Worm (Caenorhabditis elegans) whole organism, L3 larva: ENCODE data around the gene R09H10.1.

Experiments used
- ZK546.5 ChIP-seq: sonication (generic microtip); optimal IDR thresholded peaks from 2 replicates; lab custom pipeline; 2017; ENCODE audit warnings: missing biosample characterization, missing genetic modification characterization
- aly-2 ChIP-seq: fragments of 150-350 bp; optimal IDR thresholded peaks from 2 replicates; lab custom pipeline; 2014; ENCODE audit warnings: missing biosample characterization, missing genetic modification characterization
- ceh-16 ChIP-seq: sonication (generic microtip); optimal IDR thresholded peaks from 2 replicates; lab custom pipeline; 2017; ENCODE audit warnings: missing biosample characterization, missing genetic modification characterization
- ceh-28 ChIP-seq: fragments of 150-350 bp; optimal IDR thresholded peaks from 2 replicates; lab custom pipeline; 2014; ENCODE audit warnings: missing biosample characterization, missing genetic modification reagents, missing genetic modification characterization
- ceh-82 ChIP-seq: fragments of 150-350 bp; optimal IDR thresholded peaks from 2 replicates; lab custom pipeline; 2014; ENCODE audit warnings: missing biosample characterization, missing genetic modification characterization
- ceh-9 ChIP-seq: sonication (generic microtip); optimal IDR thresholded peaks from 2 replicates; lab custom pipeline; 2018; ENCODE audit warnings: missing biosample characterization, missing genetic modification characterization
- egl-27 ChIP-seq: sonication (generic microtip); optimal IDR thresholded peaks from 4 replicates; lab custom pipeline; 2017; ENCODE audit warnings: missing biosample characterization, missing genetic modification reagents, missing genetic modification characterization
- egl-5 ChIP-seq: fragments of 150-350 bp; optimal IDR thresholded peaks from 2 replicates; lab custom pipeline; 2017; ENCODE audit warnings: missing biosample characterization, missing genetic modification reagents, missing genetic modification characterization, inconsistent platforms
- elt-1 ChIP-seq: fragments of 150-350 bp; optimal IDR thresholded peaks from 2 replicates; lab custom pipeline; 2014; ENCODE audit warnings: missing biosample characterization, missing genetic modification characterization
- elt-2 ChIP-seq: sonication (generic microtip); optimal IDR thresholded peaks from 2 replicates; lab custom pipeline; 2016; ENCODE audit warnings: missing genetic modification reagents, mild to moderate bottlenecking, missing genetic modification characterization, missing compliant biosample characterization
- elt-3 ChIP-seq, 3 experiments: fragments of 150-350 bp in 1 of 3; sonication (generic microtip) in 2 of 3; optimal IDR thresholded peaks; 2 replicates in 2 of 3; 4 replicates in 1 of 3; lab custom pipeline; 2014 to 2017; ENCODE audit warnings: missing biosample characterization in 3 of 3, missing genetic modification characterization in 3 of 3
- eor-1 ChIP-seq, 2 experiments: fragments of 150-350 bp; optimal IDR thresholded peaks; 2 replicates each; lab custom pipeline; 2014 to 2018; ENCODE audit warnings: missing biosample characterization in 2 of 2, missing genetic modification characterization in 2 of 2
- fkh-10 ChIP-seq: sonication (generic microtip); optimal IDR thresholded peaks from 2 replicates; lab custom pipeline; 2017; ENCODE audit warnings: missing biosample characterization, missing genetic modification reagents, missing genetic modification characterization
- fkh-2 ChIP-seq: fragments of 150-350 bp; optimal IDR thresholded peaks from 2 replicates; lab custom pipeline; 2014; ENCODE audit warnings: missing biosample characterization, missing genetic modification reagents, missing genetic modification characterization
- fos-1 ChIP-seq: fragments of 150-350 bp; optimal IDR thresholded peaks from 2 replicates; lab custom pipeline; 2014; ENCODE audit warnings: missing biosample characterization, missing genetic modification characterization
- hmg-11 ChIP-seq: sonication (generic microtip); optimal IDR thresholded peaks from 2 replicates; lab custom pipeline; 2016; ENCODE audit warnings: missing genetic modification characterization, missing compliant biosample characterization
- jun-1 ChIP-seq: fragments of 150-350 bp; optimal IDR thresholded peaks from 2 replicates; lab custom pipeline; 2014; ENCODE audit warnings: missing biosample characterization, missing genetic modification reagents, missing genetic modification characterization
- lin-15B ChIP-seq: fragments of 150-350 bp; optimal IDR thresholded peaks from 2 replicates; lab custom pipeline; 2014; ENCODE audit warnings: missing biosample characterization, missing genetic modification characterization
- lin-39 ChIP-seq: fragments of 150-350 bp; optimal IDR thresholded peaks from 2 replicates; lab custom pipeline; 2018; ENCODE audit warnings: missing biosample characterization, missing genetic modification reagents, missing genetic modification characterization
- lsy-12 ChIP-seq: sonication (generic microtip); optimal IDR thresholded peaks from 2 replicates; lab custom pipeline; 2016; ENCODE audit warnings: mild to moderate bottlenecking, missing genetic modification characterization, missing compliant biosample characterization
- mdl-1 ChIP-seq: fragments of 150-350 bp; optimal IDR thresholded peaks from 2 replicates; lab custom pipeline; 2014; ENCODE audit warnings: missing biosample characterization, missing genetic modification characterization
- mml-1 ChIP-seq: fragments of 150-350 bp; sonication (generic microtip); optimal IDR thresholded peaks from 3 replicates; lab custom pipeline; 2014; ENCODE audit warnings: missing biosample characterization, missing genetic modification characterization
- nfya-1 ChIP-seq: sonication (generic microtip); optimal IDR thresholded peaks from 2 replicates; lab custom pipeline; 2017; ENCODE audit warnings: missing genetic modification characterization, mild to moderate bottlenecking, missing compliant biosample characterization, antibody characterized with exemption, moderate library complexity; ENCODE audit not compliant: insufficient read depth
- nhr-11 ChIP-seq: fragments of 150-350 bp; optimal IDR thresholded peaks from 2 replicates; lab custom pipeline; 2014; ENCODE audit warnings: missing biosample characterization, missing genetic modification characterization
- nhr-12 ChIP-seq: fragments of 150-350 bp; optimal IDR thresholded peaks from 2 replicates; lab custom pipeline; 2014; ENCODE audit warnings: missing biosample characterization, missing genetic modification characterization
- nhr-23 ChIP-seq: fragments of 150-350 bp; optimal IDR thresholded peaks from 2 replicates; lab custom pipeline; 2014; ENCODE audit warnings: missing biosample characterization, missing genetic modification reagents, missing genetic modification characterization
- nhr-237 ChIP-seq: fragments of 150-350 bp; optimal IDR thresholded peaks from 2 replicates; lab custom pipeline; 2014; ENCODE audit warnings: missing biosample characterization, missing genetic modification characterization
- nhr-43 ChIP-seq: sonication (generic microtip); optimal IDR thresholded peaks from 2 replicates; lab custom pipeline; 2016; ENCODE audit warnings: mild to moderate bottlenecking, missing genetic modification characterization, missing compliant biosample characterization; ENCODE audit not compliant: poor library complexity, severe bottlenecking
- nhr-77 ChIP-seq: fragments of 150-350 bp; optimal IDR thresholded peaks from 2 replicates; lab custom pipeline; 2014; ENCODE audit warnings: missing biosample characterization, missing genetic modification characterization
- pha-4 ChIP-seq: fragments of 150-350 bp; optimal IDR thresholded peaks from 2 replicates; lab custom pipeline; 2014; ENCODE audit warnings: missing biosample characterization, missing genetic modification reagents, missing genetic modification characterization
- pqm-1 ChIP-seq: fragments of 150-350 bp; optimal IDR thresholded peaks from 2 replicates; lab custom pipeline; 2017; ENCODE audit warnings: missing biosample characterization, missing genetic modification characterization, inconsistent platforms
- sea-2 ChIP-seq: fragments of 150-350 bp; sonication (generic microtip); optimal IDR thresholded peaks from 4 replicates; lab custom pipeline; 2014; ENCODE audit warnings: missing biosample characterization, missing genetic modification reagents, missing genetic modification characterization
- skn-1 ChIP-seq: fragments of 150-350 bp; optimal IDR thresholded peaks from 2 replicates; lab custom pipeline; 2014; ENCODE audit warnings: missing biosample characterization, missing genetic modification characterization
- snpc-4 ChIP-seq: fragments of 150-350 bp; optimal IDR thresholded peaks from 2 replicates; lab custom pipeline; 2014; ENCODE audit warnings: missing biosample characterization, missing genetic modification characterization
- tbx-2 ChIP-seq: sonication (generic microtip); optimal IDR thresholded peaks from 2 replicates; lab custom pipeline; 2016; ENCODE audit warnings: mild to moderate bottlenecking, missing genetic modification characterization, missing compliant biosample characterization
- unc-39 ChIP-seq: sonication (generic microtip); optimal IDR thresholded peaks from 4 replicates; lab custom pipeline; 2017; ENCODE audit warnings: missing biosample characterization, missing genetic modification characterization
- unc-62 ChIP-seq: fragments of 150-350 bp; sonication (generic microtip); optimal IDR thresholded peaks from 4 replicates; lab custom pipeline; 2014; ENCODE audit warnings: missing biosample characterization, missing genetic modification reagents, missing genetic modification characterization
- ztf-11 ChIP-seq: fragments of 150-350 bp; optimal IDR thresholded peaks from 2 replicates; lab custom pipeline; 2014; ENCODE audit warnings: missing biosample characterization, missing genetic modification characterization

Gene R09H10.1

DNA sequence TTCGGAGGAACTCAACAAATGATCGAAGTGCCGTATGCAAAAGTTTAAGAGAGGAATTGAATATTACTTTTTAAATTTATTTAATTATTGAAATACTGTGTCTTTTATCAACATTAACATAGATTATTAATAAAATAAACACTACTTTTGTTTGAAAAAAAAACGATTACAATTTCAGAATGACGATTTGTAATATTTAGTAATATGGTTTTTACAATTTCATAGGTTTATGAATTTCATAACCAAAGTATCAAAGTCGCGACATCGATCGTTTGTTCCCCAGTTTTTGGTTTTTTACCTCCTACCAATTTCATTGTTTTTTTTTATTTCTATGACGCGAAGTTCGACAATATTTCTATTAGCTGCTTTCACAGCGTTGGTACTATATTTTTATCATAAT is at the start of gene R09H10.1:
Gene R09H10.1 (plus strand): TSS at position 301 of the 400 bp plus-strand sequence.
- TF ChIP-seq nhr-77 (no peak), nhr-43 (tag; lab: Kevin White, UChicago) (no peak), nhr-237 (tag; lab: Kevin White, UChicago) (no peak), unc-62 (GFP tag; lab: Kevin White, UChicago) (no peak), ceh-28 (no peak), aly-2 (tag; lab: Kevin White, UChicago) (no peak), eor-1 (tag; optimal IDR thresholded peaks at IDR 0.05; lab: Kevin White, UChicago) (no peak), skn-1 (tag; lab: Kevin White, UChicago) (no peak), nfya-1 (tag; lab: Kevin White, UChicago) (no peak), elt-3 (tag; optimal IDR thresholded peaks at IDR 0.05; lab: Kevin White, UChicago) (no peak), nhr-12 (tag; lab: Kevin White, UChicago) (no peak), egl-27 (tag; lab: Kevin White, UChicago) (no peak), jun-1 (no peak), snpc-4 (tag; lab: Kevin White, UChicago) (no peak), nhr-11 (no peak), elt-1 (tag; lab: Kevin White, UChicago) (no peak), lsy-12 (tag; lab: Kevin White, UChicago) (no peak), elt-2 (tag; lab: Kevin White, UChicago) (no peak), nhr-23 (tag; lab: Kevin White, UChicago) (no peak), fos-1 (tag; lab: Kevin White, UChicago) (no peak)
- TF ChIP-seq, all 47 proteins: peak for 0

DNA sequence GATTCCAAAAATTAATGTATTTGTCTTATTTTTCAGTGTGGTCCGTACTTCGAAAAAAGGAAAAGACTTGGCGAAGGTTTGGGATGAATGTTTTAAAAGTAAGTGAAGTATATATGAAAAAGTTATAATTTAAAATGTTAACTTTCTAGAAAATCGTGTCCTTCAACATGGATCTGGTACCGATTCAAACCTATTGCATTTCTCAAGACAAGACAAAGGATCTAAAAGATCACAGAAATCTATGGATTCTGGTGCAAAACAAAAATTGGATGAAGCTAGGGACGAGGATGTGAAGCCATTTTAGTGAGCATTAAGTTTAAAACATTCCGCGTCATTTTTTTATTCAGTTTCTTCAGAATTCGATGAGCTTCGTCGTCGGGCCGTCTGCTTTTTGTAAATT is 45.1 kb upstream of the R09H10.1 start, which contains the start of gene zim-2:
Gene zim-2 (plus strand): TSS at position 301 of the 400 bp plus-strand sequence.
- TF ChIP-seq nhr-11: no peak
- TF ChIP-seq lsy-12 (tag; lab: Kevin White, UChicago): no peak
- no peak for TF ChIP-seq unc-39
- no peak for TF ChIP-seq lin-15B (tag; lab: Kevin White, UChicago)
- no peak for TF ChIP-seq lin-39 (tag; lab: Kevin White, UChicago)
- TF ChIP-seq fkh-2 (tag; lab: Kevin White, UChicago): no peak
- TF ChIP-seq egl-27 (tag; lab: Kevin White, UChicago): no peak

DNA sequence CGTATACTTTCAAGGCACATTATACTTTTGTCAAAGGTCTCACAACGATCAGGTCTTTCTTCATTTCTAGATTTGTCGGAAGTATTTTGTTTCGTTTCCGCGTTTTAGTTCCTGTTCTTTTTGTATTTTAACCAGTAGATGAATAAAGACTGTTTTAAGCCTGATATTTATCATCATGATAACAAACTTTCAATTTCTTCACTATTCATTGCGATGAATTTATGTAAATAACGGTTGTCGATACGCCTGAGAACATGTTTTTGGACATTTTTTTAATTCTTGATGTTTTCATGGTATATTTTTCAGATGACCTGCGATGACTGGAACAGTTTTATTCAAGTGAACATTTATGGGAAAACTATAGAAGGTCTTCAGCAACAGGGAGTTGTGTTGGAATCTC is 41.7 kb upstream of the R09H10.1 start, which contains the start of gene zim-3:
Gene zim-3 (plus strand): TSS at position 301 of the 400 bp plus-strand sequence.
- TF ChIP-seq fkh-10 (no peak), lin-39 (tag; lab: Kevin White, UChicago) (no peak)

DNA sequence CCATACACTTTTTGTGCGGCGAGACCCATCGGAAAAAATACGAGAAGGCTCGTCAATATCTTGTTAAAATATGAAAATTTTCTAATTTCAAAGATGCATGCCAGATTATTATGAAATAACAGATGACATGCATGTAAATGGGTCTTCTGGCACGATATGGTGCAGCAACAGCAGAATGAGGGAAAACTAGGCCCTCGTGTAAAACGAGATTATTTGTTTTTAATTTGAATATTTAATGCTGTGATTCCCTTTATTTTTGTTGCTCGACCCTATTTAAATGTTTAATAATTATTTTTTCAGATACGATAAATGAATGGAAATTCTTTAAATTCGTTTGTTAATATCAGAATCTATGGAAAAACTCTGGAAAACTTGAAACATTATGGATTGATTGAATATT is 38.5 kb upstream of the R09H10.1 start, which contains the start of gene him-8:
Gene him-8 (plus strand): TSS at position 301 of the 400 bp plus-strand sequence.
- no peak for TF ChIP-seq ZK546.5 (tag; lab: Kevin White, UChicago)
- TF ChIP-seq hmg-11 (tag; lab: Kevin White, UChicago): no peak
- TF ChIP-seq ceh-28: no peak
- TF ChIP-seq aly-2 (tag; lab: Kevin White, UChicago): no peak
- no peak for TF ChIP-seq tbx-2 (tag; lab: Kevin White, UChicago)
- no peak for TF ChIP-seq ztf-11
- TF ChIP-seq nhr-12 (tag; lab: Kevin White, UChicago): no peak
- no peak for TF ChIP-seq elt-1 (tag; lab: Kevin White, UChicago)
- TF ChIP-seq sea-2: no peak
- no peak for TF ChIP-seq mml-1
- no peak for TF ChIP-seq mdl-1 (tag; lab: Kevin White, UChicago)

DNA sequence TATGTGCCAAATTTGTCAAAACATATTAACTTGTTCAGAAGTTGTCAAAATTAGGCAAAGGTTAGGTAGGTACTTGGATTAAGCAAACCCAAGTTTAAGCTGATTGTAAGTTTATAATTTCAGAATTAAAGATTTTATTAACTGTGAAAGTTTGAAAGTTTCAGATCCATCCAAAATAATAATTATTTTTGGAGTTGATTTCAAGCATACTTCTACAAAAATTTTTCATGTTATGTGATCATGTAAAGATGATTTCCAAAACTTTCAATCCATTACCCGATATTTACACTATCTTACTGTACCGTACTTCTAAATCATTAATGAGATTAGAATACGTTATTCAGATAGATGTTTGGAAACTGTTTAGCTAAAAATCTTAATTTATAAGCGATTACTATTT is 35.5 kb upstream of the R09H10.1 start:
- TF ChIP-seq ZK546.5 (tag; lab: Kevin White, UChicago) (no peak), ceh-82 (tag; lab: Kevin White, UChicago) (no peak), ceh-16 (tag; lab: Kevin White, UChicago) (no peak), pqm-1 (tag; lab: Kevin White, UChicago) (no peak), nhr-23 (tag; lab: Kevin White, UChicago) (no peak), ztf-11 (no peak), skn-1 (tag; lab: Kevin White, UChicago) (no peak), egl-5 (no peak), egl-27 (tag; lab: Kevin White, UChicago) (no peak), pha-4 (tag; lab: Kevin White, UChicago) (no peak), ceh-9 (tag; lab: Kevin White, UChicago) (no peak), sea-2 (no peak)
